Fruit fly (Drosophila melanogaster) whole organism, embryonic: Measurements from ENCODE around the gene Tctp.
A peak's percentile ranks its signal among the peaks of the same experiment; 100 is the strongest.

Source experiments
- Atf3 ChIP-seq: fragments of 200-800 bp; sonication (Bioruptor generic); optimal IDR thresholded peaks from 3 replicates; lab custom pipeline; 2016; ENCODE audit warnings: missing biosample characterization, missing genetic modification characterization
- CG10321 ChIP-seq: fragments of 200-800 bp; sonication (Bioruptor generic); IDR thresholded peaks from 2 replicates; pipeline ENCODE4 v1.3.6; 2022; ENCODE audit warnings: missing biosample characterization, missing genetic modification characterization
- CG10366 ChIP-seq: fragments of 200-800 bp; sonication (Bioruptor generic); IDR thresholded peaks from 2 replicates; pipeline ENCODE4 v1.3.6; 2022; ENCODE audit warnings: missing biosample characterization, missing genetic modification characterization
- CG10959 ChIP-seq: fragments of 200-800 bp; sonication (Bioruptor generic); IDR thresholded peaks from 2 replicates; pipeline ENCODE4 v1.3.6; 2022; ENCODE audit warnings: missing biosample characterization, missing genetic modification characterization
- CG11696 ChIP-seq: fragments of 200-800 bp; sonication (Bioruptor generic); IDR thresholded peaks from 2 replicates; pipeline ENCODE4 v1.3.6; 2022; ENCODE audit warnings: missing biosample characterization, missing genetic modification characterization
- CG12769 ChIP-seq: fragments of 200-800 bp; sonication (Bioruptor generic); optimal IDR thresholded peaks from 2 replicates; lab custom pipeline; 2019; ENCODE audit warnings: missing biosample characterization, mild to moderate bottlenecking, missing genetic modification characterization, moderate library complexity
- CG1602 ChIP-seq: fragments of 200-800 bp; sonication (Bioruptor generic); optimal IDR thresholded peaks from 3 replicates; lab custom pipeline; 2016; ENCODE audit warnings: missing biosample characterization, missing genetic modification characterization
- CG16813 ChIP-seq: fragments of 200-800 bp; sonication (Bioruptor generic); IDR thresholded peaks from 3 replicates; pipeline ENCODE4 v1.3.6; 2022; ENCODE audit warnings: missing biosample characterization, missing genetic modification characterization; ENCODE audit not compliant: partially characterized antibody
- CG17829 ChIP-seq: fragments of 200-800 bp; optimal IDR thresholded peaks from 2 replicates; lab custom pipeline; 2019; ENCODE audit warnings: missing biosample characterization, mild to moderate bottlenecking, missing genetic modification characterization, moderate library complexity
- CG1792 ChIP-seq: fragments of 200-800 bp; sonication (Bioruptor generic); optimal IDR thresholded peaks from 2 replicates; lab custom pipeline; 2016; ENCODE audit warnings: missing biosample characterization, missing genetic modification characterization
- CG18262 ChIP-seq: fragments of 200-800 bp; optimal IDR thresholded peaks from 3 replicates; lab custom pipeline; 2019; ENCODE audit warnings: missing biosample characterization, mild to moderate bottlenecking, missing genetic modification characterization, moderate library complexity
- CG1832 ChIP-seq: fragments of 200-800 bp; sonication (Bioruptor generic); optimal IDR thresholded peaks from 2 replicates; lab custom pipeline; 2017; ENCODE audit warnings: missing biosample characterization, mild to moderate bottlenecking, missing genetic modification characterization, inconsistent platforms
- CG18764 ChIP-seq: fragments of 200-800 bp; sonication (Bioruptor generic); optimal IDR thresholded peaks from 3 replicates; lab custom pipeline; 2016; ENCODE audit warnings: missing biosample characterization, missing genetic modification characterization
- CG2116 ChIP-seq: fragments of 200-800 bp; sonication (Bioruptor generic); optimal IDR thresholded peaks from 3 replicates; lab custom pipeline; 2018; ENCODE audit warnings: missing biosample characterization, mild to moderate bottlenecking, missing genetic modification characterization
- CG2875 ChIP-seq: fragments of 200-800 bp; sonication (Bioruptor generic); optimal IDR thresholded peaks from 2 replicates; lab custom pipeline; 2017; ENCODE audit warnings: missing biosample characterization, mild to moderate bottlenecking, missing genetic modification characterization, missing genetic modification reagents
- CG30431 ChIP-seq: fragments of 200-800 bp; sonication (Bioruptor generic); optimal IDR thresholded peaks from 2 replicates; lab custom pipeline; 2017; ENCODE audit warnings: missing biosample characterization, missing genetic modification characterization
- CG32767 ChIP-seq: fragments of 200-800 bp; sonication (Bioruptor generic); IDR thresholded peaks from 2 replicates; pipeline ENCODE4 v1.3.6; 2022; ENCODE audit warnings: missing biosample characterization, missing genetic modification characterization
- CG3847 ChIP-seq: fragments of 200-800 bp; sonication (Bioruptor generic); IDR thresholded peaks from 2 replicates; pipeline ENCODE4 v1.3.6; 2022; ENCODE audit warnings: missing biosample characterization, missing genetic modification characterization
- CG6254 ChIP-seq: fragments of 200-800 bp; sonication (Bioruptor generic); optimal IDR thresholded peaks from 3 replicates; lab custom pipeline; 2017; ENCODE audit warnings: mild to moderate bottlenecking, missing biosample characterization, missing genetic modification reagents, missing genetic modification characterization
- CG6689 ChIP-seq: fragments of 200-800 bp; sonication (Bioruptor generic); IDR thresholded peaks from 2 replicates; pipeline ENCODE4 v1.3.6; 2022; ENCODE audit warnings: missing biosample characterization, missing genetic modification characterization
- CG9817 ChIP-seq: fragments of 200-800 bp; sonication (Bioruptor generic); optimal IDR thresholded peaks from 2 replicates; lab custom pipeline; 2018; ENCODE audit warnings: missing biosample characterization, mild to moderate bottlenecking, missing genetic modification characterization, moderate library complexity
- CoRest ChIP-seq: fragments of 200-800 bp; sonication (Bioruptor generic); optimal IDR thresholded peaks from 3 replicates; lab custom pipeline; 2018; ENCODE audit warnings: missing biosample characterization, mild to moderate bottlenecking, missing genetic modification characterization, moderate library complexity
- Dbx ChIP-seq: fragments of 200-800 bp; sonication (Bioruptor generic); IDR thresholded peaks from 3 replicates; pipeline ENCODE4 v1.3.6; 2022; ENCODE audit warnings: missing biosample characterization, missing genetic modification characterization
- Deaf1 ChIP-seq: fragments of 200-800 bp; optimal IDR thresholded peaks from 3 replicates; lab custom pipeline; 2019; ENCODE audit warnings: missing biosample characterization, mild to moderate bottlenecking, missing genetic modification characterization, moderate library complexity
- Dip3 ChIP-seq: fragments of 200-800 bp; sonication (Bioruptor generic); optimal IDR thresholded peaks from 3 replicates; lab custom pipeline; 2016; ENCODE audit warnings: missing biosample characterization, missing genetic modification characterization
- E2f2 ChIP-seq: fragments of 200-800 bp; sonication (Bioruptor generic); IDR thresholded peaks from 2 replicates; pipeline ENCODE4 v1.3.6; 2022; ENCODE audit warnings: missing biosample characterization, missing genetic modification characterization
- Eip74EF ChIP-seq, 2 experiments: fragments of 200-800 bp in 1 of 2; fragments of >200 bp in 1 of 2; sonication (Bioruptor generic) in 1 of 2; optimal IDR thresholded peaks; 2 replicates each; lab custom pipeline; 2017 to 2019; ENCODE audit warnings: missing biosample characterization in 2 of 2, missing genetic modification characterization in 2 of 2, mild to moderate bottlenecking in 1 of 2, moderate library complexity in 1 of 2
- H15 ChIP-seq: fragments of 200-800 bp; sonication (Bioruptor generic); IDR thresholded peaks from 3 replicates; pipeline ENCODE4 v1.3.6; 2022; ENCODE audit warnings: missing biosample characterization, missing genetic modification characterization
- HmgD ChIP-seq: fragments of 200-800 bp; sonication (Bioruptor generic); optimal IDR thresholded peaks from 3 replicates; lab custom pipeline; 2016; ENCODE audit warnings: missing biosample characterization, missing genetic modification characterization
- Hr39 ChIP-seq: fragments of >200 bp; optimal IDR thresholded peaks from 2 replicates; lab custom pipeline; 2017
- Med ChIP-seq: fragments of 200-800 bp; sonication (Bioruptor generic); peaks from one replicate; lab custom pipeline; 2016; ENCODE audit warnings: missing biosample characterization, missing genetic modification characterization, mild to moderate bottlenecking, inconsistent platforms, moderate library complexity
- Oaz ChIP-seq: fragments of 200-800 bp; sonication (Bioruptor generic); IDR thresholded peaks from 2 replicates; pipeline ENCODE4 v1.3.6; 2022; ENCODE audit warnings: missing biosample characterization, missing genetic modification characterization
- Sin3A ChIP-seq: fragments of >200 bp; optimal IDR thresholded peaks from 2 replicates; lab custom pipeline; 2018
- Spps ChIP-seq: fragments of 200-800 bp; sonication (Bioruptor generic); optimal IDR thresholded peaks from 2 replicates; lab custom pipeline; 2018; ENCODE audit warnings: missing biosample characterization, mild to moderate bottlenecking, missing genetic modification characterization
- Ssrp ChIP-seq: fragments of 200-800 bp; sonication (Bioruptor generic); optimal IDR thresholded peaks from 2 replicates; lab custom pipeline; 2018; ENCODE audit warnings: missing biosample characterization, mild to moderate bottlenecking, missing genetic modification characterization, moderate library complexity
- ara ChIP-seq: fragments of 200-800 bp; sonication (Bioruptor generic); IDR thresholded peaks from 2 replicates; pipeline ENCODE4 v1.3.6; 2022; ENCODE audit warnings: missing biosample characterization, missing genetic modification characterization
- fd64A ChIP-seq: fragments of 200-800 bp; sonication (Bioruptor generic); optimal IDR thresholded peaks from 3 replicates; lab custom pipeline; 2018; ENCODE audit warnings: missing biosample characterization, mild to moderate bottlenecking, missing genetic modification characterization
- gcm2 ChIP-seq: fragments of 200-800 bp; sonication (Bioruptor generic); optimal IDR thresholded peaks from 2 replicates; lab custom pipeline; 2016; ENCODE audit warnings: missing biosample characterization, missing genetic modification characterization
- gsb ChIP-seq: fragments of 200-800 bp; sonication (Bioruptor generic); IDR thresholded peaks from 2 replicates; pipeline ENCODE4 v1.3.6; 2022; ENCODE audit warnings: missing biosample characterization, missing genetic modification characterization
- gsb-n ChIP-seq: fragments of 200-800 bp; sonication (Bioruptor generic); optimal IDR thresholded peaks from 3 replicates; lab custom pipeline; 2018; ENCODE audit warnings: missing biosample characterization, mild to moderate bottlenecking, missing genetic modification characterization
- gt ChIP-seq: fragments of 200-800 bp; sonication (Bioruptor generic); IDR thresholded peaks from 2 replicates; pipeline ENCODE4 v1.3.6; 2022; ENCODE audit warnings: missing biosample characterization, missing genetic modification characterization
- h ChIP-seq: fragments of >200 bp; optimal IDR thresholded peaks from 2 replicates; lab custom pipeline; 2017
- jumu ChIP-seq: fragments of 200-800 bp; sonication (Bioruptor generic); optimal IDR thresholded peaks from 3 replicates; lab custom pipeline; 2016; ENCODE audit warnings: missing biosample characterization, missing genetic modification characterization
- kay ChIP-seq: fragments of 200-800 bp; sonication (Bioruptor generic); optimal IDR thresholded peaks from 2 replicates; lab custom pipeline; 2016; ENCODE audit warnings: missing biosample characterization, missing genetic modification characterization
- knrl ChIP-seq: fragments of 200-800 bp; sonication (Bioruptor generic); IDR thresholded peaks from 3 replicates; pipeline ENCODE4 v1.3.6; 2022; ENCODE audit warnings: missing biosample characterization, missing genetic modification characterization; ENCODE audit not compliant: partially characterized antibody
- lbe ChIP-seq: fragments of 200-800 bp; sonication (Bioruptor generic); optimal IDR thresholded peaks from 2 replicates; lab custom pipeline; 2016; ENCODE audit warnings: missing biosample characterization, mild to moderate bottlenecking, missing genetic modification characterization
- nerfin-1 ChIP-seq: fragments of 200-800 bp; sonication (Bioruptor generic); optimal IDR thresholded peaks from 3 replicates; lab custom pipeline; 2019; ENCODE audit warnings: missing biosample characterization, mild to moderate bottlenecking, missing genetic modification characterization, moderate library complexity
- pho ChIP-seq: fragments of 200-800 bp; sonication (Bioruptor generic); optimal IDR thresholded peaks from 2 replicates; lab custom pipeline; 2016; ENCODE audit warnings: missing biosample characterization, missing genetic modification characterization
- psq ChIP-seq: fragments of 200-800 bp; sonication (Bioruptor generic); optimal IDR thresholded peaks from 2 replicates; lab custom pipeline; 2017; ENCODE audit warnings: missing biosample characterization, missing genetic modification characterization
- seq ChIP-seq: fragments of 200-800 bp; sonication (Bioruptor generic); IDR thresholded peaks from 2 replicates; pipeline ENCODE4 v1.3.6; 2022; ENCODE audit warnings: missing biosample characterization, missing genetic modification characterization
- trem ChIP-seq: fragments of 200-800 bp; optimal IDR thresholded peaks from 3 replicates; lab custom pipeline; 2019; ENCODE audit warnings: missing biosample characterization, mild to moderate bottlenecking, missing genetic modification characterization, moderate library complexity
- tup ChIP-seq: fragments of 200-800 bp; sonication (Bioruptor generic); optimal IDR thresholded peaks from 2 replicates; lab custom pipeline; 2016; ENCODE audit warnings: missing biosample characterization, mild to moderate bottlenecking, missing genetic modification characterization, moderate library complexity
- tx ChIP-seq: fragments of 200-800 bp; sonication (Bioruptor generic); optimal IDR thresholded peaks from 2 replicates; lab custom pipeline; 2016; ENCODE audit warnings: missing biosample characterization, missing genetic modification characterization
- wor ChIP-seq: fragments of 200-800 bp; sonication (Bioruptor generic); IDR thresholded peaks from 2 replicates; pipeline ENCODE4 v1.3.6; 2022; ENCODE audit warnings: missing biosample characterization, missing genetic modification characterization

The Tctp gene

DNA sequence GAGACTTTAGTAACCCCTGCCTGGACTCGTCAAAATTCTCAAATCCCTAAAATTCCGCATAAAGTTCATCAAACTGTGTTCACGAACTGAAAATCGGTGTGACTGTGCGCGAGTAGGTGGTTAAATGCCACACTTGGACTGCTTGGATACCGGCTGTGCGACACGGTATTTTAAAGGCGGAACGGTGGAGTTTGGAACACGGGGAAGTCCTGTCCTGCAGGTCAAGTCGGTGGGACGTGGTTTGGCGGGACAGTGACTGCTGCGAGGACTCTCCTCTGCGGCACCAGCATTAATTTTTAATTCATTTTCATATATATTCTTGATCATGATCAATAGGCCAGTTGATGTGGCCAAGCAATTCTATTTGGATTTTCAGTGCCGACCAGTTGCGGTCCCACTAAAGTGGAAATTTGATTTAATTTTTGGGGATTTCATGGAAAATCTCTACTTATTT lies 24.9 kb downstream of the Tctp start, which contains the start of the genes Arfip and CG17721 (continued):
- no peak for TF ChIP-seq H15 (GFP tag; lab: Robert Waterston, UW)
- no peak for TF ChIP-seq gsb-n (tag; lab: Kevin White, UChicago)
- TF ChIP-seq CG9817 (tag; lab: Kevin White, UChicago) = no peak
- no peak for TF ChIP-seq CG10959 (GFP tag; lab: Robert Waterston, UW)
- no peak for TF ChIP-seq Deaf1 (tag; lab: Kevin White, UChicago)
- TF ChIP-seq fd64A = no peak
- TF ChIP-seq wor = no peak
- TF ChIP-seq CG30431 (GFP tag; lab: Kevin White, UChicago) = no peak
- no peak for TF ChIP-seq CG1832
- no peak for TF ChIP-seq kay (GFP tag; lab: Kevin White, UChicago)
- TF ChIP-seq Dbx (GFP tag; lab: Robert Waterston, UW) = no peak
- TF ChIP-seq seq (GFP tag; lab: Robert Waterston, UW) = no peak
- peak; percentile 33; the same call in 1 of the 3 replicates for TF ChIP-seq knrl (GFP tag; lab: Robert Waterston, UW)
- TF ChIP-seq Med (GFP tag; lab: Kevin White, UChicago) = peak; percentile 51
- no peak for TF ChIP-seq Hr39 (lab: Kevin White, UChicago)
- no peak for TF ChIP-seq CG10366
- peak; percentile 9 for TF ChIP-seq nerfin-1 (tag; lab: Kevin White, UChicago)
- no peak for TF ChIP-seq Atf3 (GFP tag; lab: Kevin White, UChicago)
- no peak for TF ChIP-seq CG2875
- TF ChIP-seq CG10321 (GFP tag; lab: Robert Waterston, UW) = no peak
- TF ChIP-seq Oaz = no peak
- TF ChIP-seq CG11696 = no peak
- TF ChIP-seq CG1602 (GFP tag; lab: Kevin White, UChicago) = no peak
- TF ChIP-seq psq (GFP tag; lab: Kevin White, UChicago) = no peak
- peak; percentile 74 for TF ChIP-seq trem (tag; lab: Kevin White, UChicago)
- peak; percentile 93 for TF ChIP-seq Sin3A (lab: Kevin White, UChicago)
- TF ChIP-seq jumu (GFP tag; lab: Kevin White, UChicago) = no peak
- no peak for TF ChIP-seq tup
- peak; percentile 21 for TF ChIP-seq CG2116 (GFP tag; lab: Kevin White, UChicago)
- TF ChIP-seq Eip74EF (GFP tag; optimal IDR thresholded peaks at IDR 0.05; lab: Kevin White, UChicago) = no peak
- TF ChIP-seq CG32767 = no peak
- TF ChIP-seq CG17829 = peak; percentile 49
- TF ChIP-seq CG6689 (GFP tag; lab: Robert Waterston, UW) = no peak
- TF ChIP-seq pho (GFP tag; lab: Kevin White, UChicago) = no peak
- 0 out of 2 replicates have a peak, but pooled peaks have one; percentile 23 for TF ChIP-seq CG3847 (GFP tag; lab: Robert Waterston, UW)
- TF ChIP-seq h (lab: Kevin White, UChicago) = no peak
- TF ChIP-seq CG18262 = no peak
- no peak for TF ChIP-seq Spps (tag; lab: Kevin White, UChicago)
- no peak for TF ChIP-seq gt
- TF ChIP-seq CG12769 = no peak
- peak; percentile 52 for TF ChIP-seq CoRest (tag; lab: Kevin White, UChicago)
- TF ChIP-seq Dip3 (GFP tag; lab: Kevin White, UChicago) = no peak
- TF ChIP-seq Ssrp (tag; lab: Kevin White, UChicago) = no peak
- TF ChIP-seq CG1792 (GFP tag; lab: Kevin White, UChicago) = no peak
- TF ChIP-seq lbe (GFP tag; lab: Kevin White, UChicago) = no peak
- no peak for TF ChIP-seq tx (GFP tag; lab: Kevin White, UChicago)
- no peak for TF ChIP-seq gsb (GFP tag; lab: Robert Waterston, UW)
- no peak for TF ChIP-seq CG6254 (GFP tag; lab: Kevin White, UChicago)
- TF ChIP-seq CG16813 = no peak
- TF ChIP-seq CG18764 (GFP tag; lab: Kevin White, UChicago) = no peak
- TF ChIP-seq gcm2 (GFP tag; lab: Kevin White, UChicago) = no peak
- TF ChIP-seq E2f2 (GFP tag; lab: Robert Waterston, UW) = peak; percentile 58
- no peak for TF ChIP-seq ara (GFP tag; lab: Robert Waterston, UW)
- no peak for TF ChIP-seq HmgD (GFP tag; lab: Kevin White, UChicago)
